Fruit fly (Drosophila melanogaster) whole organism: ENCODE results near the gene Rpp20.

ENCODE experiments used
- CG8478 ChIP-seq: fragments of >200 bp; optimal IDR thresholded peaks from 2 replicates; lab custom pipeline; 2018; ENCODE audit warnings: inconsistent platforms
- Dll ChIP-seq: fragments of >200 bp; optimal IDR thresholded peaks from 2 replicates; lab custom pipeline; 2017
- EcR ChIP-seq, 2 experiments: fragments of >200 bp; optimal IDR thresholded peaks; 2 replicates each; lab custom pipeline; 2017; ENCODE audit warnings: missing biosample characterization in 2 of 2, missing genetic modification characterization in 2 of 2, missing genetic modification reagents in 2 of 2
- pan ChIP-seq: fragments of >200 bp; optimal IDR thresholded peaks from 2 replicates; lab custom pipeline; 2017
- psq ChIP-seq: fragments of >200 bp; optimal IDR thresholded peaks from 2 replicates; lab custom pipeline; 2017
- usp ChIP-seq: fragments of >200 bp; optimal IDR thresholded peaks from 2 replicates; lab custom pipeline; 2017; ENCODE audit warnings: missing biosample characterization, missing genetic modification characterization, mixed read lengths

dm6 chrX:19717988-19718973, 25.9 kb upstream of the Rpp20 start, which contains the start of gene CG12531:
- TF ChIP-seq EcR (GFP tag; optimal IDR thresholded peaks at IDR 0.05; lab: Kevin White, UChicago) (no peak), CG8478 (lab: Kevin White, UChicago) (no peak), usp (GFP tag; lab: Kevin White, UChicago) (no peak), psq (lab: Kevin White, UChicago) (no peak), pan (no peak), Dll (lab: Kevin White, UChicago) (no peak)
